Worm (Caenorhabditis elegans): ENCODE data around the gene K08D8.12.

The K08D8.12 gene

ce11 chrIV:12921027-12921426 lies 27.8 kb downstream of the K08D8.12 start, which contains the start of gene C32H11.4 (continued):
- TF ChIP-seq nhr-11 (tag; optimal IDR thresholded peaks at IDR 0.05): no peak
- TF ChIP-seq rbr-2 (tag; optimal IDR thresholded peaks at IDR 0.05): no peak
- no peak for TF ChIP-seq madf-5 (GFP tag; IDR thresholded peaks at IDR 0.05)
- TF ChIP-seq mep-1 (tag; optimal IDR thresholded peaks at IDR 0.05): no peak

DNA sequence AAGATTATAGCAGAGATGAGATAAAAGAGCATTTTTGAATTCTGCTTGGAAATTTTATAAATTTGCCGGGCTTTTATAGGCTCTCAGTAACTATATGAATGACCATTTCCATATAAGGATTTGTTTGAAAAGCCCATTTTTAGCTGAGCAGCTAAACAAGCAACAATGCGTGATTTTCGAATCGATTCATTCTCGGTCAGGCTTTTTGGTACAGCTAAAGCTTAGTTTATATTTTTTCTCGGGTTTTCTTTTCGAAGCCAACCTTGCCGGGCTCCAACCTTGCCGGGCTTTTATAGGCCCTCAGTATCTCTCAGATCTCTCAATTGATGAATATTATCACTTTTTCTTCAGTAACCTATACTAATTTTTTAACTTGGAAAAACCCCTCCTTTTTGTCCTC lies 31.1 kb downstream of the K08D8.12 start, which contains the start of gene srlf-4:
Gene srlf-4, minus strand, starts transcription at position 101 of the 400 bp plus-strand sequence.
- TF ChIP-seq ceh-32 (tag; optimal IDR thresholded peaks at IDR 0.05; ENCODE audit: poor library complexity) (no peak), hif-1 (tag; optimal IDR thresholded peaks at IDR 0.05) (no peak), ctbp-1 (GFP tag; IDR thresholded peaks at IDR 0.05) (no peak), aha-1 (tag) (no peak), nhr-11 (tag; optimal IDR thresholded peaks at IDR 0.05) (no peak), nhr-10 (tag; optimal IDR thresholded peaks at IDR 0.05) (no peak), mdl-1 (tag; optimal IDR thresholded peaks at IDR 0.05) (no peak), ama-1 (optimal IDR thresholded peaks at IDR 0.05) (no peak), sdz-12 (GFP tag; optimal IDR thresholded peaks at IDR 0.05) (no peak)

- TF ChIP-seq mes-2 (tag; optimal IDR thresholded peaks at IDR 0.05; ENCODE audit: poor library complexity, severe bottlenecking): no peak
- no peak for TF ChIP-seq R02D3.7 (tag; optimal IDR thresholded peaks at IDR 0.05)
- TF ChIP-seq daf-16 (GFP tag; optimal IDR thresholded peaks at IDR 0.05): no peak
- TF ChIP-seq daf-16 (tag; optimal IDR thresholded peaks at IDR 0.05): no peak
- no peak for TF ChIP-seq zfp-2 (tag; optimal IDR thresholded peaks at IDR 0.05)
These were observed 33.4 kb downstream of the K08D8.12 start, which contains the start of gene srlf-5 for ce11 chrIV:12926639-12927038. Gene srlf-5 (minus strand): TSS chrIV:12926739.

DNA sequence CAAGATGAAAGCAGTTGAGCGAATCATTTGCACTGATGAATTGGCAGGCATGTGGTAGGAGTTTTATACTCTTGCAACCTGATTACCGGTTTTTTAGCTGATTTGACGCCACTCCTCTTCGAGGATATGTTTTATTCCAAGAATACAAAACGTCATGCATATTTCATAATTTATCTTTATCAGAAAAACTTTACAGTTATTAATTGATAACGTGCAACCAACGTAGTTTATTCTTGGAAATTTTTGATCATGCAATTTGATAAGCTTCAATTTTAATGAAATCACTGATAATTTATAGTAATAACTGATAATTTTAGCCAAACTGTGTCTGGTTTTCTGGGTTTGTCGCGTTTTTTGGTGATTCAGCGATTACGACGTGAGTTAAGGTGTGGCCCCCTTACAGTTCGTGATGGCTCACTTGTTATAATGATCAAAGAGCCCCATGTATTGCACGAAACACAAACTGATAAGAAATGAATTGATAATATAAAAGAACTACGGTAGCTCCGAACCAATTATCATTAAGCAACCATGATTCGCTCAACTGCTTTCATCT lies 43.0 kb downstream of the K08D8.12 start, which contains the start of the genes cld-1 and dod-21:
Gene cld-1, minus strand, starts transcription at position 51 of the 556 bp plus-strand sequence.
Gene dod-21, plus strand, starts transcription at position 518 of the 556 bp plus-strand sequence.
- TF ChIP-seq hlh-11 (tag; optimal IDR thresholded peaks at IDR 0.05): peak; percentile 83
- TF ChIP-seq php-3 (GFP tag; IDR thresholded peaks at IDR 0.05): peak; percentile 48; the same call in 1 of the 2 replicates
- peak; percentile 11 for TF ChIP-seq nhr-77 (tag; optimal IDR thresholded peaks at IDR 0.05)
- TF ChIP-seq nhr-28 (tag; optimal IDR thresholded peaks at IDR 0.05): peak; percentile 47
- no peak for TF ChIP-seq mes-2 (tag; optimal IDR thresholded peaks at IDR 0.05; ENCODE audit: poor library complexity, severe bottlenecking)
- no peak for TF ChIP-seq unc-130 (GFP tag; optimal IDR thresholded peaks at IDR 0.05)
- TF ChIP-seq pqm-1 (tag; optimal IDR thresholded peaks at IDR 0.05): peak; percentile 31
- TF ChIP-seq daf-16 (GFP tag; optimal IDR thresholded peaks at IDR 0.05): no peak
- TF ChIP-seq daf-16 (tag; optimal IDR thresholded peaks at IDR 0.05): peak; percentile 47
- 0 out of 2 replicates have a peak, but pooled peaks have one; percentile 20 for TF ChIP-seq lin-1 (GFP tag; IDR thresholded peaks at IDR 0.05)
- TF ChIP-seq dmd-6 (GFP tag; IDR thresholded peaks at IDR 0.05): peak; percentile 64
- no peak for TF ChIP-seq ZK337.2 (GFP tag; IDR thresholded peaks at IDR 0.05)
- peak; percentile 63 for TF ChIP-seq dve-1 (tag; optimal IDR thresholded peaks at IDR 0.05; ENCODE audit: insufficient read depth)

DNA sequence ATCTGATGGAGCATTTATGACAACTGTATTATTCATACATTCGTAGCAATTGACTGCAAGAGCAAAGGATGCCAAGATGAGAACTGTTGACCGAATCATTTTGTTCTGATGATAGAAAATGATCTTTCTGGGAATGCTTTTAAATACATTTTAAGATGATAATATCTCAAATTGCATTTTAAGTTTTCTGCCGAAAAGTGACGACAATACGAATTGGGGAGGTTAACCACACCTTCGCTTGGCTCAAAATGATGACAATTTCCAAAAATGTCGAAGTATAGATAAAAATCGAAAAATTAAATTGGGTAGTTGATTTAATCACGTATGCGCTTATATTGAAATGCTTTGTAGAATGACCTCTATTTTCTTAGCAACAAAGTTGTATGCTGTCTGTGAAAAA lies 48.0 kb downstream of the K08D8.12 start, which contains the start of gene dod-24:
Gene dod-24, minus strand, starts transcription at position 101 of the 400 bp plus-strand sequence.
- TF ChIP-seq dmd-8 (GFP tag; IDR thresholded peaks at IDR 0.05) (no peak), nhr-6 (tag; optimal IDR thresholded peaks at IDR 0.05) (no peak), Y5F2A.4 (GFP tag; optimal IDR thresholded peaks at IDR 0.05) (no peak), nhr-28 (tag; optimal IDR thresholded peaks at IDR 0.05) (no peak), R02D3.7 (tag; optimal IDR thresholded peaks at IDR 0.05) (no peak), dve-1 (tag; optimal IDR thresholded peaks at IDR 0.05; ENCODE audit: insufficient read depth) (no peak), egl-43 (GFP tag; IDR thresholded peaks at IDR 0.05) (no peak), zip-11 (GFP tag; IDR thresholded peaks at IDR 0.05) (no peak), tag-97 (GFP tag; IDR thresholded peaks at IDR 0.05) (no peak), daf-8 (GFP tag; IDR thresholded peaks at IDR 0.05) (no peak), hlh-11 (tag; optimal IDR thresholded peaks at IDR 0.05) (no peak), spr-1 (tag; optimal IDR thresholded peaks at IDR 0.05) (no peak), hif-1 (tag; optimal IDR thresholded peaks at IDR 0.05) (no peak), fkh-10 (GFP tag; optimal IDR thresholded peaks at IDR 0.05) (no peak)
